Worm (Caenorhabditis elegans) whole organism, mixed stage, embryonic: ENCODE measurements around the gene insc-1.

Experiments used
- M03D4.4 ChIP-seq: sonication (generic microtip); optimal IDR thresholded peaks from 2 replicates; lab custom pipeline; 2017; ENCODE audit warnings: mild to moderate bottlenecking, missing genetic modification characterization, missing compliant biosample characterization
- ceh-39 ChIP-seq: fragments of 150-350 bp; optimal IDR thresholded peaks from 2 replicates; lab custom pipeline; 2014; ENCODE audit warnings: missing biosample characterization, missing genetic modification characterization
- ceh-43 ChIP-seq: fragments of 200-800 bp; sonication (Bioruptor generic); optimal IDR thresholded peaks from 2 replicates; lab custom pipeline; 2018; ENCODE audit warnings: mild to moderate bottlenecking, missing genetic modification characterization, moderate library complexity, missing compliant biosample characterization
- ceh-83 ChIP-seq: fragments of 200-800 bp; sonication (Bioruptor generic); optimal IDR thresholded peaks from 2 replicates; lab custom pipeline; 2018; ENCODE audit warnings: mild to moderate bottlenecking, missing genetic modification characterization, missing compliant biosample characterization
- ces-1 ChIP-seq: fragments of 150-350 bp; optimal IDR thresholded peaks from 2 replicates; lab custom pipeline; 2014; ENCODE audit warnings: missing biosample characterization, missing genetic modification reagents, missing genetic modification characterization
- drap-1 ChIP-seq: fragments of 200-800 bp; sonication (Bioruptor generic); optimal IDR thresholded peaks from 3 replicates; lab custom pipeline; 2018; ENCODE audit warnings: mild to moderate bottlenecking, missing genetic modification characterization, missing compliant biosample characterization
- elt-1 ChIP-seq: sonication (generic microtip); optimal IDR thresholded peaks from 2 replicates; lab custom pipeline; 2017; ENCODE audit warnings: missing genetic modification characterization, mild to moderate bottlenecking, missing compliant biosample characterization, antibody characterized with exemption, moderate library complexity, borderline replicate concordance; ENCODE audit not compliant: insufficient read depth
- elt-3 ChIP-seq: fragments of 150-350 bp; optimal IDR thresholded peaks from 2 replicates; lab custom pipeline; 2014; ENCODE audit warnings: missing biosample characterization, missing genetic modification characterization
- flh-1 ChIP-seq: fragments of 200-800 bp; sonication (Bioruptor generic); optimal IDR thresholded peaks from 2 replicates; lab custom pipeline; 2018; ENCODE audit warnings: mild to moderate bottlenecking, missing genetic modification characterization, moderate library complexity, missing compliant biosample characterization
- ham-2 ChIP-seq: fragments of 200-800 bp; sonication (Bioruptor generic); optimal IDR thresholded peaks from 2 replicates; lab custom pipeline; 2018; ENCODE audit warnings: mild to moderate bottlenecking, missing genetic modification characterization, missing compliant biosample characterization
- hlh-1 ChIP-seq: fragments of 150-350 bp; optimal IDR thresholded peaks from 2 replicates; lab custom pipeline; 2014; ENCODE audit warnings: missing biosample characterization, missing genetic modification reagents, missing genetic modification characterization
- lin-13 ChIP-seq: fragments of 150-350 bp; optimal IDR thresholded peaks from 2 replicates; lab custom pipeline; 2014; ENCODE audit warnings: missing biosample characterization, missing genetic modification characterization
- lsy-2 ChIP-seq: fragments of 150-350 bp; optimal IDR thresholded peaks from 2 replicates; lab custom pipeline; 2014; ENCODE audit warnings: missing biosample characterization, missing genetic modification characterization
- mep-1 ChIP-seq: fragments of 150-350 bp; optimal IDR thresholded peaks from 2 replicates; lab custom pipeline; 2017; ENCODE audit warnings: missing biosample characterization, missing genetic modification reagents, missing genetic modification characterization, inconsistent platforms
- nhr-12 ChIP-seq: fragments of 150-350 bp; optimal IDR thresholded peaks from 2 replicates; lab custom pipeline; 2014; ENCODE audit warnings: missing biosample characterization, missing genetic modification characterization
- nhr-2 ChIP-seq: fragments of 150-350 bp; optimal IDR thresholded peaks from 2 replicates; lab custom pipeline; 2014; ENCODE audit warnings: missing biosample characterization, missing genetic modification characterization
- nhr-237 ChIP-seq: fragments of 150-350 bp; optimal IDR thresholded peaks from 2 replicates; lab custom pipeline; 2014; ENCODE audit warnings: missing biosample characterization, missing genetic modification characterization
- nhr-28 ChIP-seq: fragments of 150-350 bp; optimal IDR thresholded peaks from 2 replicates; lab custom pipeline; 2014; ENCODE audit warnings: missing biosample characterization, missing genetic modification characterization
- nhr-76 ChIP-seq: sonication (generic microtip); optimal IDR thresholded peaks from 2 replicates; lab custom pipeline; 2017; ENCODE audit warnings: missing biosample characterization, missing genetic modification characterization
- pha-4 ChIP-seq: fragments of 150-350 bp; optimal IDR thresholded peaks from 2 replicates; lab custom pipeline; 2018; ENCODE audit warnings: missing biosample characterization, missing genetic modification reagents, missing genetic modification characterization
- sem-2 ChIP-seq: fragments of 200-800 bp; sonication (Bioruptor generic); optimal IDR thresholded peaks from 2 replicates; lab custom pipeline; 2018; ENCODE audit warnings: mild to moderate bottlenecking, missing genetic modification characterization, missing compliant biosample characterization
- snpc-4 ChIP-seq: fragments of 150-350 bp; optimal IDR thresholded peaks from 2 replicates; lab custom pipeline; 2014; ENCODE audit warnings: missing biosample characterization, missing genetic modification characterization
- sptf-1 ChIP-seq: sonication (generic microtip); optimal IDR thresholded peaks from 2 replicates; lab custom pipeline; 2017; ENCODE audit warnings: mild to moderate bottlenecking, missing genetic modification characterization, moderate library complexity, missing compliant biosample characterization
- unc-120 ChIP-seq: sonication (generic microtip); optimal IDR thresholded peaks from 2 replicates; lab custom pipeline; 2017; ENCODE audit warnings: missing genetic modification characterization, missing compliant biosample characterization; ENCODE audit not compliant: poor library complexity, severe bottlenecking
- unc-39 ChIP-seq: fragments of 150-350 bp; optimal IDR thresholded peaks from 2 replicates; lab custom pipeline; 2014; ENCODE audit warnings: missing biosample characterization, missing genetic modification characterization
- unc-62 ChIP-seq: fragments of 150-350 bp; optimal IDR thresholded peaks from 2 replicates; lab custom pipeline; 2014; ENCODE audit warnings: missing biosample characterization, missing genetic modification reagents, missing genetic modification characterization
- zip-8 ChIP-seq: fragments of 150-350 bp; optimal IDR thresholded peaks from 2 replicates; lab custom pipeline; 2014; ENCODE audit warnings: missing biosample characterization, missing genetic modification characterization

insc-1 gene

ce11 chrII:7385442-7385841 lies 26.7 kb downstream of the insc-1 start, which contains the start of gene sre-3:
Gene sre-3 (plus strand): TSS chrII:7385742.
- TF ChIP-seq ham-2 (no peak), nhr-28 (tag; lab: Kevin White, UChicago) (no peak), nhr-12 (no peak), unc-120 (tag; lab: Kevin White, UChicago) (no peak), nhr-2 (tag; lab: Kevin White, UChicago) (no peak)

ce11 chrII:7390335-7390734 lies 31.6 kb downstream of the insc-1 start:
- TF ChIP-seq sptf-1 (tag; lab: Kevin White, UChicago) (no peak), nhr-76 (tag; lab: Kevin White, UChicago) (no peak), ceh-83 (GFP tag; lab: Kevin White, UChicago) (no peak), drap-1 (GFP tag; lab: Kevin White, UChicago) (no peak)

- no peak for TF ChIP-seq ceh-83 (GFP tag; lab: Kevin White, UChicago)
- TF ChIP-seq lsy-2: peak; percentile 6
- TF ChIP-seq ceh-39 (tag; lab: Kevin White, UChicago): no peak
- peak; percentile 22 for TF ChIP-seq mep-1
- no peak for TF ChIP-seq ceh-43 (GFP tag; lab: Kevin White, UChicago)
- TF ChIP-seq ces-1: no peak
- TF ChIP-seq sem-2 (GFP tag; lab: Kevin White, UChicago): no peak
- peak; percentile 14 for TF ChIP-seq unc-62 (GFP tag; lab: Kevin White, UChicago)
Measured at ce11 chrII:7392052-7392694, 33.5 kb downstream of the insc-1 start.

DNA sequence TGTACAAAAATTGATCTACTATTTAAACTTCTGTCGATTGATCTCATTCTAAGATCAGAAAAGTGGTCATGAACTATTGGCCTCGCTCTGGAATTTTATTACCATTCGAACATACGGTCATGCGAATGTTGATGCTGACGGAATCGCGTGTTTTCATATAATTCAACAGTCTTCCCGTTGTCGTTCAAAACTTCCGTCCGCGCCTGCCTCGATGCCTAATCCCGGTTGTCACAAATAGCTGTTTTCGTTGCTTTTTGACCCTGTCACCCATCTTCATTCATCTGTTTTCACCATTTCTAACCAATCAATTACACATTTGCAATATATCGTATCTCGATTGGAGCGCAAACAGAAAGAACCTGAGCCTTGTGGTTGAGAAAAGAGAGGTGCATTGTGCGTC lies 34.7 kb downstream of the insc-1 start:
- TF ChIP-seq ceh-39 (tag; lab: Kevin White, UChicago): no peak
- TF ChIP-seq unc-120 (tag; lab: Kevin White, UChicago): no peak
- TF ChIP-seq ces-1: no peak
- no peak for TF ChIP-seq zip-8 (tag; lab: Kevin White, UChicago)
- TF ChIP-seq elt-3 (tag; lab: Kevin White, UChicago): no peak
- no peak for TF ChIP-seq ceh-83 (GFP tag; lab: Kevin White, UChicago)
- no peak for TF ChIP-seq lin-13 (tag; lab: Kevin White, UChicago)
- no peak for TF ChIP-seq elt-1 (tag; lab: Kevin White, UChicago)
- TF ChIP-seq ham-2: no peak
- TF ChIP-seq flh-1 (GFP tag; lab: Kevin White, UChicago): no peak
- TF ChIP-seq sem-2 (GFP tag; lab: Kevin White, UChicago): no peak
- TF ChIP-seq, all 35 proteins: peak for 0

DNA sequence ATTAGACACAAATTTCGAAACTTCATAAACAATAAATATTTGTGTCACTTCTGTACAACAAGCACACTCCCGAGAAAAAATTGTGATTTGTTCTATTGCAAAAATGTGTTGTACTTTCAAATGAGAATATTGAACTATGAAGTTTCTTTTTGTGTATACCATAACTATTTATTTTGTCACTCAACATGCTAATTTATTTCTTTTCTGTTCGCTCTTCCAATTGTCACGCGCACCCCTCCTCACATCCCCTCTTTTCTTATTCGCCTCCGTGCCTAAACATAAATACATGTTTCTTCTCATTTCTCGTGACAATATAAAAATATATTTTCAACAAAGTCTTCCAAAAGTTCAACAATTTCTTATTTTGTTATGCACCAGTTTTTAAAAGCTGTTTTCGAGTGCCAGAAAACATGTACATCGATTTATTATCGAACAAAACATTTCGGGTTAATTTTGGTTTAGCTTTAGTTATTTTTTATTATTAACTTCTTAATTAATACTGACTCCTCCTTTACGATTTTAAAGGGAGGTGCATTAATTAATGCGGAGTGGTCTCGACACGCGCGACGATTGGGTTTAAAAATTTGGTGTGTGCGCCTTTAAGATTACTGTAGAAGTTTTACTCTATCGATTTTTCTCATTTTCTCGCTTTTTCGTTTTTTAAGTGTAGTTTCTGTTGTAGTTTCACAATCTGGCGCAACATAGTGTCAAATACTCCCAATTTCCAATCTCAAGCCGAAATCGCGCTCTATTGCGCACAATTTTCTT lies 35.4 kb downstream of the insc-1 start:
- TF ChIP-seq hlh-1: no peak
- no peak for TF ChIP-seq pha-4
- TF ChIP-seq sptf-1 (tag; lab: Kevin White, UChicago): no peak
- no peak for TF ChIP-seq drap-1 (GFP tag; lab: Kevin White, UChicago)
- no peak for TF ChIP-seq ceh-43 (GFP tag; lab: Kevin White, UChicago)
- TF ChIP-seq snpc-4 (tag; lab: Kevin White, UChicago): no peak
- TF ChIP-seq sem-2 (GFP tag; lab: Kevin White, UChicago): no peak
- TF ChIP-seq nhr-237 (tag; lab: Kevin White, UChicago): no peak
- no peak for TF ChIP-seq flh-1 (GFP tag; lab: Kevin White, UChicago)
- TF ChIP-seq zip-8 (tag; lab: Kevin White, UChicago): no peak
- TF ChIP-seq elt-3 (tag; lab: Kevin White, UChicago): no peak
- no peak for TF ChIP-seq ham-2
- TF ChIP-seq ceh-39 (tag; lab: Kevin White, UChicago): no peak
- no peak for TF ChIP-seq M03D4.4 (tag; lab: Kevin White, UChicago)
- TF ChIP-seq mep-1: no peak
- TF ChIP-seq ces-1: no peak

- TF ChIP-seq drap-1 (GFP tag; lab: Kevin White, UChicago) (no peak), unc-39 (no peak)
Measured at ce11 chrII:7394690-7395054, 36.0 kb downstream of the insc-1 start, which contains the start of gene bath-44. Gene bath-44 (plus strand): TSS chrII:7394955.
